Worm (Caenorhabditis elegans): Measurements from ENCODE around the gene cls-1.

- TF ChIP-seq W03F9.2 (tag; optimal IDR thresholded peaks at IDR 0.05) (no peak), dao-5 (tag; optimal IDR thresholded peaks at IDR 0.05) (no peak), him-1 (tag; optimal IDR thresholded peaks at IDR 0.05) (no peak)
Measured at ce11 chrIII:7465347-7465746, 42.6 kb upstream of the cls-1 start, which contains the start of gene fum-1.

Measured in whole organism, L4/young adult.